Fruit fly (Drosophila melanogaster): Measurements from ENCODE around the gene CG3308.
A peak's percentile ranks its signal among the peaks of the same experiment; 100 is the strongest.

The CG3308 gene

dm6 chr3R:21273427-21274038 is at the start of gene CG3308 (continued):
- peak; percentile 65 for TF ChIP-seq CG2129 (GFP tag; IDR thresholded peaks at IDR 0.05; ENCODE audit: partially characterized antibody)
- 0 out of 2 replicates have a peak, but pooled peaks have one; percentile 9 for TF ChIP-seq al (GFP tag; IDR thresholded peaks at IDR 0.05)
- no peak for TF ChIP-seq nerfin-1 (tag; optimal IDR thresholded peaks at IDR 0.05)
- TF ChIP-seq CG4820 (GFP tag; optimal IDR thresholded peaks at IDR 0.05): no peak
- TF ChIP-seq otp (GFP tag; IDR thresholded peaks at IDR 0.05): no peak
- no peak for TF ChIP-seq da (GFP tag; optimal IDR thresholded peaks at IDR 0.05)
- no peak; the same call in 1 of the 2 replicates for TF ChIP-seq Xrp1 (GFP tag; IDR thresholded peaks at IDR 0.05)
- TF ChIP-seq Ssrp (tag; optimal IDR thresholded peaks at IDR 0.05): no peak
- no peak for TF ChIP-seq Doc2 (GFP tag; IDR thresholded peaks at IDR 0.05)
- peak; percentile 62 for TF ChIP-seq Vsx1 (GFP tag; optimal IDR thresholded peaks at IDR 0.05)
- TF ChIP-seq Scr (GFP tag; IDR thresholded peaks at IDR 0.05; ENCODE audit: partially characterized antibody): peak; percentile 82
- no peak for TF ChIP-seq mirr (GFP tag; optimal IDR thresholded peaks at IDR 0.05)
- TF ChIP-seq CG2712 (tag; optimal IDR thresholded peaks at IDR 0.05): peak; percentile 47
- peak; percentile 47 for TF ChIP-seq Deaf1 (tag; optimal IDR thresholded peaks at IDR 0.05)
- TF ChIP-seq CG43689 (GFP tag; IDR thresholded peaks at IDR 0.05): no peak
- TF ChIP-seq CG17612 (GFP tag; IDR thresholded peaks at IDR 0.05): no peak
- TF ChIP-seq ash1 (GFP tag; optimal IDR thresholded peaks at IDR 0.05): no peak
- peak; percentile 37 for TF ChIP-seq exex (tag; optimal IDR thresholded peaks at IDR 0.05)
- TF ChIP-seq lov (optimal IDR thresholded peaks at IDR 0.05): no peak
- TF ChIP-seq lov (GFP tag; IDR thresholded peaks at IDR 0.05): no peak
- no peak for TF ChIP-seq ro (GFP tag; IDR thresholded peaks at IDR 0.05)
- TF ChIP-seq Trl (optimal IDR thresholded peaks at IDR 0.05): no peak
- no peak for TF ChIP-seq Trl (GFP tag; optimal IDR thresholded peaks at IDR 0.05)
- 0 out of 2 replicates have a peak, but pooled peaks have one; percentile 14 for TF ChIP-seq ssp (GFP tag; IDR thresholded peaks at IDR 0.05)
- no peak for TF ChIP-seq cad (GFP tag; optimal IDR thresholded peaks at IDR 0.05)
- peak; percentile 60; the same call in 2 of the 3 replicates for TF ChIP-seq Dbx (GFP tag; IDR thresholded peaks at IDR 0.05)
- TF ChIP-seq CG9215 (GFP tag; IDR thresholded peaks at IDR 0.05): no peak
- peak; percentile 32 for TF ChIP-seq Fer3 (tag; optimal IDR thresholded peaks at IDR 0.05)
- no peak for TF ChIP-seq Ptx1 (GFP tag; IDR thresholded peaks at IDR 0.05)
- peak; percentile 90 for TF ChIP-seq trem (tag; optimal IDR thresholded peaks at IDR 0.05)
- TF ChIP-seq CG33557 (GFP tag; optimal IDR thresholded peaks at IDR 0.05): no peak
- TF ChIP-seq pita (GFP tag; optimal IDR thresholded peaks at IDR 0.05): no peak
- no peak for TF ChIP-seq Tbp (GFP tag; optimal IDR thresholded peaks at IDR 0.05)

dm6 chr3R:21319120-21319519 is 45.5 kb upstream of the CG3308 start:
- peak; percentile 27 for TF ChIP-seq Ets97D (GFP tag; optimal IDR thresholded peaks at IDR 0.05)
- TF ChIP-seq nom (GFP tag; optimal IDR thresholded peaks at IDR 0.05): peak; percentile 68
- TF ChIP-seq CG7271 (tag; optimal IDR thresholded peaks at IDR 0.05): peak; percentile 47
- no peak for TF ChIP-seq otp (GFP tag; IDR thresholded peaks at IDR 0.05)
- peak; percentile 1 for TF ChIP-seq CG3281 (GFP tag; optimal IDR thresholded peaks at IDR 0.05)
- TF ChIP-seq Ets65A (GFP tag): peak; percentile 94
- no peak for TF ChIP-seq CG12299 (tag; optimal IDR thresholded peaks at IDR 0.05)
- no peak for TF ChIP-seq sens (GFP tag)
